Worm (Caenorhabditis elegans) whole organism, midembryonic: Measurements from ENCODE around the gene mrpl-16.

Source experiments
- T22C8.4 ChIP-seq: fragments of 200-800 bp; sonication (Bioruptor generic); IDR thresholded peaks from 2 replicates; pipeline ENCODE4 v1.3.6; 2022; ENCODE audit warnings: missing genetic modification characterization, missing compliant biosample characterization
- cog-1 ChIP-seq: sonication (generic microtip); optimal IDR thresholded peaks from 2 replicates; lab custom pipeline; 2016; ENCODE audit warnings: missing genetic modification characterization, missing compliant biosample characterization
- flt-1 ChIP-seq: fragments of 200-800 bp; sonication (Bioruptor generic); IDR thresholded peaks from 2 replicates; pipeline ENCODE4 v1.3.6; 2022; ENCODE audit warnings: missing genetic modification characterization, missing compliant biosample characterization
- klf-2 ChIP-seq: fragments of 200-800 bp; sonication (Bioruptor generic); conservative IDR thresholded peaks from 2 replicates; pipeline ENCODE4 v1.3.6; 2022; ENCODE audit warnings: missing genetic modification reagents, missing genetic modification characterization, missing compliant biosample characterization
- med-1 ChIP-seq: sonication (generic microtip); optimal IDR thresholded peaks from 2 replicates; lab custom pipeline; 2017; ENCODE audit warnings: missing genetic modification characterization, mild to moderate bottlenecking, missing compliant biosample characterization, antibody characterized with exemption, missing genetic modification reagents; ENCODE audit not compliant: insufficient read depth
- ref-1 ChIP-seq: fragments of 200-800 bp; sonication (Bioruptor generic); conservative IDR thresholded peaks from 2 replicates; pipeline ENCODE4 v1.3.6; 2022; ENCODE audit warnings: missing genetic modification reagents, missing genetic modification characterization, missing compliant biosample characterization
- tab-1 ChIP-seq: fragments of 200-800 bp; sonication (Bioruptor generic); IDR thresholded peaks from 2 replicates; pipeline ENCODE4 v1.3.6; 2022; ENCODE audit warnings: missing genetic modification characterization, missing compliant biosample characterization
- ztf-23 ChIP-seq: fragments of 200-800 bp; sonication (Bioruptor generic); IDR thresholded peaks from 2 replicates; pipeline ENCODE4 v1.3.6; 2022; ENCODE audit warnings: missing genetic modification reagents, missing genetic modification characterization, missing compliant biosample characterization

DNA sequence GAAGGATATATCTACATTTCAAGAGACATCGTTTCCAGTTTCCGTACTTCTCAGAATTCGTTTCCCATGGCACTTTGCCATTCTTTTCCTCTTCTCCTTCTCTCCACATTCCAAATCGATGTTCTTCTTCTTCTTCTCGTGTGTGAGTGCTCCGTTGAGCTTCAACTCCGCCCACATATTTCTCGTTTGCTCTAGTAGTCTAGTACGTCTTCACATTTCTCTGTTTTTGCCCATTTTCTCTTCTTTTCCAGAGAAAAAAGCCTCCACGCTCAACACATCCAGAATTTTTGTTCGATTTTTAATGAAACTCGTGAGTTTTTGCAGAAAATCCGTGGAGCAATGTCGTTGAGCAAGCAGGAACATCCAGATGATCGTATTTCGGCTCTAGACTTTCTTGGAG, 4.7 kb downstream of the mrpl-16 start, which contains the start of gene T04A8.18:
- TF ChIP-seq ref-1 (no peak), flt-1 (GFP tag; lab: Robert Waterston, UW) (no peak), cog-1 (tag; lab: Kevin White, UChicago) (no peak), med-1 (no peak), T22C8.4 (GFP tag; lab: Robert Waterston, UW) (no peak), klf-2 (GFP tag; lab: Robert Waterston, UW) (no peak), ztf-23 (no peak), tab-1 (GFP tag; lab: Robert Waterston, UW) (no peak)
